Worm (Caenorhabditis elegans) whole organism, late embryonic: ENCODE results near the gene nlp-29.

Source experiments
- ama-1 ChIP-seq: fragments of 150-350 bp; optimal IDR thresholded peaks from 2 replicates; lab custom pipeline; 2014
- ceh-30 ChIP-seq: fragments of 150-350 bp; optimal IDR thresholded peaks from 2 replicates; lab custom pipeline; 2014; ENCODE audit warnings: missing biosample characterization, missing genetic modification characterization
- ceh-48 ChIP-seq: sonication (generic microtip); optimal IDR thresholded peaks from 2 replicates; lab custom pipeline; 2016; ENCODE audit warnings: missing genetic modification characterization, inconsistent platforms, missing compliant biosample characterization
- hlh-30 ChIP-seq: sonication (generic microtip); optimal IDR thresholded peaks from 2 replicates; lab custom pipeline; 2017; ENCODE audit warnings: antibody characterized with exemption, missing genetic modification characterization, missing compliant biosample characterization; ENCODE audit not compliant: insufficient read depth
- nhr-232 ChIP-seq: sonication (generic microtip); optimal IDR thresholded peaks from 2 replicates; lab custom pipeline; 2016; ENCODE audit warnings: missing genetic modification characterization, missing compliant biosample characterization
- pqm-1 ChIP-seq: sonication (generic microtip); optimal IDR thresholded peaks from 2 replicates; lab custom pipeline; 2016; ENCODE audit warnings: missing genetic modification characterization, missing compliant biosample characterization
- ttx-3 ChIP-seq: sonication (generic microtip); optimal IDR thresholded peaks from 2 replicates; lab custom pipeline; 2016; ENCODE audit warnings: missing genetic modification reagents, missing genetic modification characterization, missing compliant biosample characterization
- unc-86 ChIP-seq: sonication (generic microtip); optimal IDR thresholded peaks from 2 replicates; lab custom pipeline; 2016; ENCODE audit warnings: missing genetic modification characterization, missing compliant biosample characterization

DNA sequence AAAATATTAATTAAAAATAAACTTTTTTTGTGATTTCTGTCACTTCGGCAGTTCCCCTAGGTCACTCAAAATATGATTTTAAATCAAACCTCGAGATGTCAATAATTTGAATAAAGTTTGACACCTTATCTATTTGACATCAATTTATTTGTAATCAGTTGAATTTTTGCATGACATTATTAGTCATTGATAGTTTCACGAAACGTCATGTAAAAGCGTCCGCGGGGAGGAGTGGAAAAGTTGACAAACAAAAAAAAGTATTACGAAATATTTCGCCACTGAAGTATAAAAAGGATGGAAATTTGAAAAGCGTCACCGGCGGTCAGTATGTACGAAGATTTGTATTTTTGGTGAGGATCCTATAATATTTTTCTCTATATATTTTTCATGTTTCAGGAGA, 40.6 kb downstream of the nlp-29 start, which contains the start of gene K09D9.1:
- TF ChIP-seq ceh-30 (tag; lab: Kevin White, UChicago) = no peak
- no peak for TF ChIP-seq unc-86 (tag; lab: Kevin White, UChicago)
- TF ChIP-seq ceh-48 (tag; lab: Kevin White, UChicago) = no peak
- no peak for TF ChIP-seq ttx-3
- TF ChIP-seq ama-1 (lab: Kevin White, UChicago) = no peak
- no peak for TF ChIP-seq pqm-1
- no peak for TF ChIP-seq nhr-232 (tag; lab: Kevin White, UChicago)
- TF ChIP-seq hlh-30 (tag; lab: Kevin White, UChicago) = no peak
